Worm (Caenorhabditis elegans) whole organism, early embryonic: ENCODE results near the gene C01G10.5.

ENCODE experiments used
- B0310.2 ChIP-seq: sonication (generic microtip); optimal IDR thresholded peaks from 2 replicates; lab custom pipeline; 2016; ENCODE audit warnings: mild to moderate bottlenecking, missing genetic modification characterization, missing compliant biosample characterization
- F13C5.2 ChIP-seq: sonication (generic microtip); optimal IDR thresholded peaks from 2 replicates; lab custom pipeline; 2017; ENCODE audit warnings: mild to moderate bottlenecking, missing genetic modification characterization, inconsistent platforms, missing compliant biosample characterization
- aly-1 ChIP-seq: sonication (generic microtip); optimal IDR thresholded peaks from 2 replicates; lab custom pipeline; 2016; ENCODE audit warnings: missing genetic modification characterization, missing compliant biosample characterization
- ama-1 ChIP-seq: fragments of 150-350 bp; optimal IDR thresholded peaks from 2 replicates; lab custom pipeline; 2014
- ceh-13 ChIP-seq: fragments of 200-800 bp; sonication (Bioruptor generic); optimal IDR thresholded peaks from 2 replicates; lab custom pipeline; 2018; ENCODE audit warnings: mild to moderate bottlenecking, missing genetic modification characterization, missing compliant biosample characterization
- ceh-36 ChIP-seq: sonication (generic microtip); optimal IDR thresholded peaks from 2 replicates; lab custom pipeline; 2016; ENCODE audit warnings: missing genetic modification characterization, inconsistent platforms, missing compliant biosample characterization
- ets-7 ChIP-seq: sonication (generic microtip); optimal IDR thresholded peaks from 2 replicates; lab custom pipeline; 2016; ENCODE audit warnings: missing genotype, missing genetic modification characterization, missing compliant biosample characterization
- flt-1 ChIP-seq: fragments of 200-800 bp; sonication (Bioruptor generic); IDR thresholded peaks from 2 replicates; pipeline ENCODE4 v1.3.6; 2022; ENCODE audit warnings: missing genetic modification characterization, missing compliant biosample characterization
- hmbx-1 ChIP-seq: sonication (generic microtip); optimal IDR thresholded peaks from 2 replicates; lab custom pipeline; 2016; ENCODE audit warnings: mild to moderate bottlenecking, missing genetic modification characterization, missing compliant biosample characterization
- hmg-4 ChIP-seq: fragments of 200-800 bp; sonication (Bioruptor generic); optimal IDR thresholded peaks from 2 replicates; lab custom pipeline; 2018; ENCODE audit warnings: mild to moderate bottlenecking, missing genetic modification characterization, missing compliant biosample characterization
- hnd-1 ChIP-seq: sonication (generic microtip); optimal IDR thresholded peaks from 2 replicates; lab custom pipeline; 2016; ENCODE audit warnings: missing genetic modification characterization, missing compliant biosample characterization
- pes-1 ChIP-seq: fragments of 200-800 bp; sonication (Bioruptor generic); IDR thresholded peaks from 2 replicates; pipeline ENCODE4 v1.3.6; 2022; ENCODE audit warnings: missing genetic modification reagents, missing genetic modification characterization, missing compliant biosample characterization
- scrt-1 ChIP-seq: fragments of 200-800 bp; sonication (Bioruptor generic); IDR thresholded peaks from 2 replicates; pipeline ENCODE4 v1.3.6; 2022; ENCODE audit warnings: missing genetic modification characterization, missing compliant biosample characterization
- sea-1 ChIP-seq: fragments of 200-800 bp; sonication (Bioruptor generic); conservative IDR thresholded peaks from 2 replicates; pipeline ENCODE4 v1.3.6; 2022; ENCODE audit warnings: missing genetic modification characterization, missing compliant biosample characterization
- tbx-11 ChIP-seq: fragments of 200-800 bp; sonication (Bioruptor generic); IDR thresholded peaks from 2 replicates; pipeline ENCODE4 v1.3.6; 2022; ENCODE audit warnings: missing genetic modification characterization, missing compliant biosample characterization
- tbx-37 ChIP-seq: fragments of 200-800 bp; sonication (Bioruptor generic); conservative IDR thresholded peaks from 2 replicates; pipeline ENCODE4 v1.3.6; 2022; ENCODE audit warnings: missing genetic modification reagents, missing genetic modification characterization, missing compliant biosample characterization
- tra-4 ChIP-seq: sonication (generic microtip); optimal IDR thresholded peaks from 2 replicates; lab custom pipeline; 2017; ENCODE audit warnings: missing genetic modification characterization, missing compliant biosample characterization

The C01G10.5 gene

ce11 chrV:15090457-15090856 is 1.1 kb upstream of the C01G10.5 start, which contains the start of gene C01G10.17:
TSS of gene C01G10.17 (plus strand) at chrV:15090757.
- TF ChIP-seq hmg-4, result no peak
- no peak for TF ChIP-seq ceh-13 (GFP tag; lab: Kevin White, UChicago)
- TF ChIP-seq ets-7 (tag; lab: Kevin White, UChicago), result no peak
- no peak for TF ChIP-seq hmbx-1 (tag; lab: Kevin White, UChicago)
- no peak for TF ChIP-seq B0310.2 (tag; lab: Kevin White, UChicago)
- no peak for TF ChIP-seq pes-1 (GFP tag; lab: Robert Waterston, UW)
- TF ChIP-seq F13C5.2, result no peak
- TF ChIP-seq sea-1 (GFP tag; lab: Robert Waterston, UW), result no peak
- no peak for TF ChIP-seq tra-4
- no peak for TF ChIP-seq scrt-1
- no peak for TF ChIP-seq hnd-1 (tag; lab: Kevin White, UChicago)
- no peak for TF ChIP-seq aly-1

- TF ChIP-seq hnd-1 (tag; lab: Kevin White, UChicago), result no peak
- TF ChIP-seq pes-1 (GFP tag; lab: Robert Waterston, UW), result no peak
- no peak for TF ChIP-seq hmbx-1 (tag; lab: Kevin White, UChicago)
- TF ChIP-seq F13C5.2, result no peak
- no peak for TF ChIP-seq sea-1 (GFP tag; lab: Robert Waterston, UW)
- no peak for TF ChIP-seq flt-1 (GFP tag; lab: Robert Waterston, UW)
- TF ChIP-seq B0310.2 (tag; lab: Kevin White, UChicago), result no peak
- TF ChIP-seq aly-1, result no peak
- no peak for TF ChIP-seq tbx-11
- no peak for TF ChIP-seq ceh-36 (tag; lab: Kevin White, UChicago)
Observed at ce11 chrV:15088613-15089012, 725 bp downstream of the C01G10.5 start, which contains the start of gene C01G10.18. TSS of gene C01G10.18 (minus strand) at chrV:15088713.

- TF ChIP-seq tbx-37 (no peak), scrt-1 (no peak), tbx-11 (no peak), pes-1 (GFP tag; lab: Robert Waterston, UW) (no peak), F13C5.2 (no peak), hmg-4 (no peak), ceh-36 (tag; lab: Kevin White, UChicago) (no peak), hmbx-1 (tag; lab: Kevin White, UChicago) (no peak), B0310.2 (tag; lab: Kevin White, UChicago) (no peak), flt-1 (GFP tag; lab: Robert Waterston, UW) (no peak), ets-7 (tag; lab: Kevin White, UChicago) (no peak)
Observed at ce11 chrV:15087207-15087706, 2.1 kb downstream of the C01G10.5 start, which contains the start of the genes C01G10.15 and C01G10.6. TSS of gene C01G10.15 (minus strand) at chrV:15087307. TSS of gene C01G10.6 (plus strand) at chrV:15087656.

ce11 chrV:15085335-15085800 is 4.0 kb downstream of the C01G10.5 start, which contains the start of the genes ahsa-1 and C01G10.7:
TSS of gene ahsa-1 (minus strand) at chrV:15085385.
TSS of gene C01G10.7 (plus strand) at chrV:15085747.
- TF ChIP-seq hnd-1 (tag; lab: Kevin White, UChicago) (peak; percentile 10), ama-1 (lab: Kevin White, UChicago) (no peak), flt-1 (GFP tag; lab: Robert Waterston, UW) (0 out of 2 replicates have a peak, but pooled peaks have one; percentile 24), sea-1 (GFP tag; lab: Robert Waterston, UW) (no peak), ceh-36 (tag; lab: Kevin White, UChicago) (no peak), tra-4 (no peak), hmbx-1 (tag; lab: Kevin White, UChicago) (peak; percentile 6), tbx-37 (peak; percentile 70), scrt-1 (no peak), ceh-13 (GFP tag; lab: Kevin White, UChicago) (no peak), tbx-11 (no peak), B0310.2 (tag; lab: Kevin White, UChicago) (no peak), F13C5.2 (peak; percentile 64), pes-1 (GFP tag; lab: Robert Waterston, UW) (peak; percentile 78), hmg-4 (no peak), aly-1 (no peak), ets-7 (tag; lab: Kevin White, UChicago) (peak; percentile 16)

- TF ChIP-seq ceh-36 (tag; lab: Kevin White, UChicago), result no peak
- TF ChIP-seq sea-1 (GFP tag; lab: Robert Waterston, UW), result peak; percentile 62; the same call in 1 of the 2 replicates
Observed at ce11 chrV:15083659-15084058, 5.7 kb downstream of the C01G10.5 start.

ce11 chrV:15082291-15082690 is 7.0 kb downstream of the C01G10.5 start, which contains the start of the genes C01G10.10 and C01G10.9:
TSS of gene C01G10.10 (minus strand) at chrV:15082441.
TSS of gene C01G10.9 (plus strand) at chrV:15082530.
- TF ChIP-seq F13C5.2 (peak; percentile 31), tra-4 (peak; percentile 4), tbx-37 (peak; percentile 60), ets-7 (tag; lab: Kevin White, UChicago) (no peak)

ce11 chrV:15078560-15078959 is 10.8 kb downstream of the C01G10.5 start:
- TF ChIP-seq sea-1 (GFP tag; lab: Robert Waterston, UW) (no peak), hmbx-1 (tag; lab: Kevin White, UChicago) (no peak), B0310.2 (tag; lab: Kevin White, UChicago) (no peak), aly-1 (no peak), F13C5.2 (no peak), ceh-13 (GFP tag; lab: Kevin White, UChicago) (no peak), hmg-4 (no peak), tbx-37 (no peak), flt-1 (GFP tag; lab: Robert Waterston, UW) (no peak), ets-7 (tag; lab: Kevin White, UChicago) (no peak), tbx-11 (no peak), ama-1 (lab: Kevin White, UChicago) (no peak), tra-4 (no peak), hnd-1 (tag; lab: Kevin White, UChicago) (no peak), pes-1 (GFP tag; lab: Robert Waterston, UW) (no peak), scrt-1 (no peak), ceh-36 (tag; lab: Kevin White, UChicago) (no peak)
